Worm (Caenorhabditis elegans) whole organism, young adult: ENCODE measurements around the gene oac-14.
A peak's percentile ranks its signal among the peaks of the same experiment; 100 is the strongest.

Source experiments
- B0261.1 ChIP-seq: sonication (generic microtip); optimal IDR thresholded peaks from 2 replicates; lab custom pipeline; 2016; ENCODE audit warnings: mild to moderate bottlenecking, missing genetic modification characterization, moderate library complexity, missing compliant biosample characterization
- F10E7.11 ChIP-seq: sonication (generic microtip); optimal IDR thresholded peaks from 2 replicates; lab custom pipeline; 2017; ENCODE audit warnings: mild to moderate bottlenecking, missing genetic modification characterization, moderate library complexity, missing compliant biosample characterization
- F22D6.2 ChIP-seq: sonication (generic microtip); optimal IDR thresholded peaks from 2 replicates; lab custom pipeline; 2016; ENCODE audit warnings: mild to moderate bottlenecking, missing genetic modification characterization, missing compliant biosample characterization
- F33H1.4 ChIP-seq: fragments of 200-800 bp; sonication (Bioruptor generic); IDR thresholded peaks from 2 replicates; pipeline ENCODE4 v1.3.6; 2022; ENCODE audit warnings: missing genetic modification reagents, missing genetic modification characterization, missing compliant biosample characterization
- F39B2.1 ChIP-seq: fragments of 200-800 bp; sonication (Bioruptor generic); IDR thresholded peaks from 2 replicates; pipeline ENCODE4 v1.3.6; 2022; ENCODE audit warnings: missing genetic modification reagents, missing genetic modification characterization, missing compliant biosample characterization
- F55B11.4 ChIP-seq: sonication (generic microtip); optimal IDR thresholded peaks from 2 replicates; lab custom pipeline; 2016; ENCODE audit warnings: missing compliant biosample characterization, missing genetic modification characterization, borderline replicate concordance; ENCODE audit not compliant: insufficient read depth
- K12H6.12 ChIP-seq: fragments of 200-800 bp; sonication (Bioruptor generic); optimal IDR thresholded peaks from 2 replicates; lab custom pipeline; 2018; ENCODE audit warnings: mild to moderate bottlenecking, missing genetic modification characterization, missing compliant biosample characterization
- Y53F4B.3 ChIP-seq: fragments of 200-800 bp; sonication (Bioruptor generic); IDR thresholded peaks from 2 replicates; pipeline ENCODE4 v1.3.6; 2022; ENCODE audit warnings: missing genetic modification reagents, missing genetic modification characterization, missing compliant biosample characterization
- Y79H2A.3 ChIP-seq: fragments of 200-800 bp; sonication (Bioruptor generic); conservative IDR thresholded peaks from 2 replicates; pipeline ENCODE4 v1.3.6; 2022; ENCODE audit warnings: missing genetic modification reagents, missing genetic modification characterization, missing compliant biosample characterization
- Y95B8A.8 ChIP-seq: fragments of 200-800 bp; sonication (Bioruptor generic); IDR thresholded peaks from 2 replicates; pipeline ENCODE4 v1.3.6; 2022; ENCODE audit warnings: missing genetic modification reagents, missing genetic modification characterization, missing compliant biosample characterization
- aptf-2 ChIP-seq: fragments of 200-800 bp; sonication (Bioruptor generic); conservative IDR thresholded peaks from 2 replicates; pipeline ENCODE4 v1.3.6; 2022; ENCODE audit warnings: missing genetic modification reagents, missing genetic modification characterization, missing compliant biosample characterization
- aptf-3 ChIP-seq: fragments of 200-800 bp; sonication (Bioruptor generic); IDR thresholded peaks from 2 replicates; pipeline ENCODE4 v1.3.6; 2022; ENCODE audit warnings: missing genetic modification characterization, missing compliant biosample characterization
- athp-1 ChIP-seq: sonication (generic microtip); optimal IDR thresholded peaks from 2 replicates; lab custom pipeline; 2017; ENCODE audit warnings: mild to moderate bottlenecking, missing genetic modification characterization, missing compliant biosample characterization
- bed-2 ChIP-seq: fragments of 200-800 bp; sonication (Bioruptor generic); IDR thresholded peaks from 2 replicates; pipeline ENCODE4 v1.3.6; 2022; ENCODE audit warnings: missing genetic modification reagents, missing genetic modification characterization, missing compliant biosample characterization
- cebp-1 ChIP-seq, 2 experiments: fragments of 200-800 bp in 1 of 2; sonication (Bioruptor generic) in 1 of 2; sonication (generic microtip) in 1 of 2; IDR thresholded peaks in 1 of 2; optimal IDR thresholded peaks in 1 of 2; 2 replicates each; pipeline versions ENCODE4 v1.3.6 to Lab custom; 2017 to 2022; ENCODE audit warnings: missing compliant biosample characterization in 2 of 2, missing genetic modification characterization in 2 of 2, mild to moderate bottlenecking in 1 of 2, missing genetic modification reagents in 1 of 2, moderate library complexity in 1 of 2
- cebp-2 ChIP-seq: fragments of 200-800 bp; sonication (Bioruptor generic); IDR thresholded peaks from 2 replicates; pipeline ENCODE4 v1.3.6; 2022; ENCODE audit warnings: missing genetic modification characterization, missing compliant biosample characterization
- ceh-100 ChIP-seq: fragments of 200-800 bp; sonication (Bioruptor generic); IDR thresholded peaks from 2 replicates; pipeline ENCODE4 v1.3.6; 2022; ENCODE audit warnings: missing genetic modification reagents, missing genetic modification characterization, missing compliant biosample characterization
- ceh-79 ChIP-seq: sonication (generic microtip); optimal IDR thresholded peaks from 2 replicates; lab custom pipeline; 2017; ENCODE audit warnings: mild to moderate bottlenecking, missing genetic modification characterization, missing compliant biosample characterization
- ceh-91 ChIP-seq: fragments of 200-800 bp; sonication (Bioruptor generic); IDR thresholded peaks from 2 replicates; pipeline ENCODE4 v1.3.6; 2022; ENCODE audit warnings: missing genetic modification reagents, missing genetic modification characterization, missing compliant biosample characterization
- die-1 ChIP-seq: sonication (generic microtip); optimal IDR thresholded peaks from 2 replicates; lab custom pipeline; 2016; ENCODE audit warnings: missing genotype, mild to moderate bottlenecking, missing genetic modification characterization, missing compliant biosample characterization
- dpl-1 ChIP-seq: fragments of 150-350 bp; optimal IDR thresholded peaks from 2 replicates; lab custom pipeline; 2014; ENCODE audit warnings: missing biosample characterization, missing genetic modification reagents, missing genetic modification characterization
- efl-1 ChIP-seq: fragments of 150-350 bp; optimal IDR thresholded peaks from 2 replicates; lab custom pipeline; 2014; ENCODE audit warnings: missing biosample characterization, missing genetic modification reagents, missing genetic modification characterization
- him-1 ChIP-seq: sonication (generic microtip); optimal IDR thresholded peaks from 2 replicates; lab custom pipeline; 2016; ENCODE audit warnings: missing genotype, missing genetic modification reagents, missing genetic modification characterization, missing compliant biosample characterization
- hmg-1.2 ChIP-seq: fragments of 200-800 bp; sonication (Bioruptor generic); IDR thresholded peaks from 2 replicates; pipeline ENCODE4 v1.3.6; 2022; ENCODE audit warnings: missing genetic modification reagents, missing genetic modification characterization, missing compliant biosample characterization
- hmg-20 ChIP-seq: fragments of 200-800 bp; sonication (Bioruptor generic); IDR thresholded peaks from 2 replicates; pipeline ENCODE4 v1.3.6; 2022; ENCODE audit warnings: missing genetic modification reagents, missing genetic modification characterization, missing compliant biosample characterization
- lag-1 ChIP-seq: fragments of 200-800 bp; sonication (Bioruptor generic); IDR thresholded peaks from 2 replicates; pipeline ENCODE4 v1.3.6; 2022; ENCODE audit warnings: missing genetic modification reagents, missing genetic modification characterization, missing compliant biosample characterization
- let-526 ChIP-seq: fragments of 200-800 bp; sonication (Bioruptor generic); IDR thresholded peaks from 2 replicates; pipeline ENCODE4 v1.3.6; 2022; ENCODE audit warnings: missing genetic modification reagents, missing genetic modification characterization, missing compliant biosample characterization
- let-607 ChIP-seq, 2 experiments: fragments of 200-800 bp in 1 of 2; sonication (Bioruptor generic) in 1 of 2; sonication (generic microtip) in 1 of 2; optimal IDR thresholded peaks; 2 replicates each; lab custom pipeline; 2016 to 2018; ENCODE audit warnings: mild to moderate bottlenecking in 2 of 2, missing compliant biosample characterization in 2 of 2, missing genetic modification characterization in 2 of 2, moderate library complexity in 2 of 2, missing genotype in 1 of 2
- lin-40 ChIP-seq: sonication (generic microtip); optimal IDR thresholded peaks from 2 replicates; lab custom pipeline; 2016; ENCODE audit warnings: missing genetic modification characterization, mild to moderate bottlenecking, missing compliant biosample characterization, missing genotype, missing genetic modification reagents
- lin-54 ChIP-seq: fragments of 200-800 bp; sonication (Bioruptor generic); optimal IDR thresholded peaks from 2 replicates; lab custom pipeline; 2018; ENCODE audit warnings: mild to moderate bottlenecking, missing genetic modification characterization, missing compliant biosample characterization
- lsl-1 ChIP-seq: fragments of 200-800 bp; sonication (Bioruptor generic); optimal IDR thresholded peaks from 2 replicates; lab custom pipeline; 2018; ENCODE audit warnings: mild to moderate bottlenecking, missing genetic modification characterization, moderate library complexity, missing compliant biosample characterization
- madf-10 ChIP-seq: sonication (generic microtip); optimal IDR thresholded peaks from 2 replicates; lab custom pipeline; 2016; ENCODE audit warnings: mild to moderate bottlenecking, missing genetic modification characterization, missing compliant biosample characterization
- madf-3 ChIP-seq: fragments of 200-800 bp; sonication (Bioruptor generic); IDR thresholded peaks from 2 replicates; pipeline ENCODE4 v1.3.6; 2022; ENCODE audit warnings: missing genetic modification reagents, missing genetic modification characterization, missing compliant biosample characterization
- madf-6 ChIP-seq: fragments of 200-800 bp; sonication (Bioruptor generic); IDR thresholded peaks from 2 replicates; pipeline ENCODE4 v1.3.6; 2022; ENCODE audit warnings: missing genetic modification reagents, missing genetic modification characterization, missing compliant biosample characterization
- mxl-1 ChIP-seq: sonication (generic microtip); optimal IDR thresholded peaks from 2 replicates; lab custom pipeline; 2016; ENCODE audit warnings: missing genetic modification characterization, missing compliant biosample characterization
- nhr-120 ChIP-seq: fragments of 200-800 bp; sonication (Bioruptor generic); IDR thresholded peaks from 2 replicates; pipeline ENCODE4 v1.3.6; 2022; ENCODE audit warnings: missing genetic modification characterization, missing compliant biosample characterization
- nhr-80 ChIP-seq: sonication (generic microtip); optimal IDR thresholded peaks from 2 replicates; lab custom pipeline; 2016; ENCODE audit warnings: missing genetic modification characterization, missing compliant biosample characterization
- sdz-38 ChIP-seq: sonication (generic microtip); optimal IDR thresholded peaks from 2 replicates; lab custom pipeline; 2016; ENCODE audit warnings: missing genotype, missing genetic modification characterization, missing compliant biosample characterization
- snpc-1.1 ChIP-seq: sonication (generic microtip); optimal IDR thresholded peaks from 2 replicates; lab custom pipeline; 2017; ENCODE audit warnings: missing genetic modification characterization, mild to moderate bottlenecking, missing compliant biosample characterization, antibody characterized with exemption, moderate library complexity, missing genotype, missing genetic modification reagents; ENCODE audit not compliant: insufficient read depth
- snpc-1.3 ChIP-seq: sonication (generic microtip); optimal IDR thresholded peaks from 2 replicates; lab custom pipeline; 2017; ENCODE audit warnings: missing genetic modification characterization, mild to moderate bottlenecking, missing compliant biosample characterization, antibody characterized with exemption, moderate library complexity, missing genotype, missing genetic modification reagents; ENCODE audit not compliant: insufficient read depth
- snpc-3.4 ChIP-seq: sonication (generic microtip); optimal IDR thresholded peaks from 2 replicates; lab custom pipeline; 2017; ENCODE audit warnings: missing genetic modification characterization, mild to moderate bottlenecking, missing compliant biosample characterization, antibody characterized with exemption, moderate library complexity, missing genotype, missing genetic modification reagents
- unc-130 ChIP-seq: sonication (generic microtip); optimal IDR thresholded peaks from 2 replicates; lab custom pipeline; 2016; ENCODE audit warnings: missing genetic modification reagents, missing genetic modification characterization, missing compliant biosample characterization
- xnd-1 ChIP-seq: sonication (generic microtip); optimal IDR thresholded peaks from 2 replicates; lab custom pipeline; 2016; ENCODE audit warnings: missing genotype, missing genetic modification reagents, missing genetic modification characterization, missing compliant biosample characterization
- zfh-2 ChIP-seq: fragments of 200-800 bp; sonication (Bioruptor generic); conservative IDR thresholded peaks from 2 replicates; pipeline ENCODE4 v1.3.6; 2022; ENCODE audit warnings: missing genetic modification reagents, missing genetic modification characterization, missing compliant biosample characterization
- ztf-22 ChIP-seq: fragments of 200-800 bp; sonication (Bioruptor generic); optimal IDR thresholded peaks from 2 replicates; lab custom pipeline; 2018; ENCODE audit warnings: mild to moderate bottlenecking, missing genetic modification characterization, moderate library complexity, missing compliant biosample characterization
- ztf-25 ChIP-seq: fragments of 200-800 bp; sonication (Bioruptor generic); IDR thresholded peaks from 2 replicates; pipeline ENCODE4 v1.3.6; 2022; ENCODE audit warnings: missing genetic modification reagents, missing genetic modification characterization, missing compliant biosample characterization
- ztf-6 ChIP-seq: fragments of 200-800 bp; sonication (Bioruptor generic); IDR thresholded peaks from 2 replicates; pipeline ENCODE4 v1.3.6; 2022; ENCODE audit warnings: missing genetic modification reagents, missing genetic modification characterization, missing compliant biosample characterization

oac-14 gene

ce11 chrX:10148235-10148872 lies 6.5 kb upstream of the oac-14 start (continued):
- no peak for TF ChIP-seq sdz-38 (tag; lab: Kevin White, UChicago)
- TF ChIP-seq F10E7.11 (tag; lab: Kevin White, UChicago), result no peak
- TF ChIP-seq lsl-1 (GFP tag; lab: Kevin White, UChicago), result peak; percentile 18
- TF ChIP-seq athp-1, result peak; percentile 11
- TF ChIP-seq ceh-79 (tag; lab: Kevin White, UChicago), result peak; percentile 1
- no peak for TF ChIP-seq snpc-1.1 (tag; lab: Kevin White, UChicago)
- no peak for TF ChIP-seq let-526 (GFP tag; lab: Robert Waterston, UW)
- no peak for TF ChIP-seq aptf-2 (GFP tag; lab: Robert Waterston, UW)
- TF ChIP-seq aptf-3 (GFP tag; lab: Robert Waterston, UW), result no peak
- peak; percentile 63; the same call in 1 of the 2 replicates for TF ChIP-seq madf-6 (GFP tag; lab: Robert Waterston, UW)
- 0 out of 2 replicates have a peak, but pooled peaks have one; percentile 23 for TF ChIP-seq ceh-91 (GFP tag; lab: Robert Waterston, UW)
- TF ChIP-seq Y95B8A.8, result no peak
- no peak for TF ChIP-seq ztf-6 (GFP tag; lab: Robert Waterston, UW)
- no peak for TF ChIP-seq nhr-120
- TF ChIP-seq F33H1.4, result no peak
- TF ChIP-seq lin-40 (tag; lab: Kevin White, UChicago), result no peak
- TF ChIP-seq Y79H2A.3 (GFP tag; lab: Robert Waterston, UW), result no peak
- no peak for TF ChIP-seq F22D6.2 (tag; lab: Kevin White, UChicago)
- TF ChIP-seq F55B11.4 (tag; lab: Kevin White, UChicago), result no peak
- TF ChIP-seq lag-1 (GFP tag; lab: Robert Waterston, UW), result no peak
- peak in 1 of 2 experiments; percentile 39 for TF ChIP-seq let-607 (tag; optimal IDR thresholded peaks at IDR 0.05; lab: Kevin White, UChicago)
- no peak for TF ChIP-seq efl-1 (GFP tag; lab: Kevin White, UChicago)
- TF ChIP-seq madf-10, result peak; percentile 55
- no peak for TF ChIP-seq dpl-1
- no peak for TF ChIP-seq ceh-100 (GFP tag; lab: Robert Waterston, UW)
- TF ChIP-seq ztf-22, result no peak
- TF ChIP-seq hmg-1.2 (GFP tag; lab: Robert Waterston, UW), result peak; percentile 55
- TF ChIP-seq snpc-1.3 (tag; lab: Kevin White, UChicago), result peak; percentile 89
- peak; percentile 92 for TF ChIP-seq him-1
- no peak for TF ChIP-seq bed-2 (GFP tag; lab: Robert Waterston, UW)
- TF ChIP-seq K12H6.12, result peak; percentile 14
- TF ChIP-seq ztf-25 (GFP tag; lab: Robert Waterston, UW), result 0 out of 2 replicates have a peak, but pooled peaks have one; percentile 61
- TF ChIP-seq cebp-2 (GFP tag; lab: Robert Waterston, UW), result 0 out of 2 replicates have a peak, but pooled peaks have one; percentile 70
- no peak for TF ChIP-seq snpc-3.4
- peak; percentile 81 for TF ChIP-seq B0261.1 (tag; lab: Kevin White, UChicago)
- TF ChIP-seq hmg-20 (GFP tag; lab: Robert Waterston, UW), result peak; percentile 52; the same call in 1 of the 2 replicates
- no peak for TF ChIP-seq madf-3 (GFP tag; lab: Robert Waterston, UW)
- peak; percentile 31 for TF ChIP-seq lin-54 (GFP tag; lab: Kevin White, UChicago)
- no peak for TF ChIP-seq xnd-1 (tag; lab: Kevin White, UChicago)
- TF ChIP-seq nhr-80 (tag; lab: Kevin White, UChicago), result peak; percentile 23
- peak; percentile 69 for TF ChIP-seq mxl-1 (tag; lab: Kevin White, UChicago)
- TF ChIP-seq zfh-2 (GFP tag; lab: Robert Waterston, UW), result no peak
- no peak for TF ChIP-seq cebp-1 (GFP tag; IDR thresholded peaks at IDR 0.05; lab: Robert Waterston, UW)
- TF ChIP-seq cebp-1 (tag; optimal IDR thresholded peaks at IDR 0.05; lab: Kevin White, UChicago), result peak; percentile 32
- peak; percentile 92 for TF ChIP-seq die-1
- TF ChIP-seq unc-130 (GFP tag; lab: Kevin White, UChicago), result peak; percentile 25
- no peak for TF ChIP-seq F39B2.1 (GFP tag; lab: Robert Waterston, UW)
- TF ChIP-seq Y53F4B.3 (GFP tag; lab: Robert Waterston, UW), result no peak; the same call in 1 of the 2 replicates
